Worm (Caenorhabditis elegans) whole organism, L4 larva: ENCODE measurements around the gene C18H7.1.

Experiments used
- D1046.2 ChIP-seq: fragments of 200-800 bp; sonication (Bioruptor generic); IDR thresholded peaks from 2 replicates; pipeline ENCODE4 v1.3.6; 2022; ENCODE audit warnings: missing genetic modification characterization, missing compliant biosample characterization
- R02D3.7 ChIP-seq: fragments of 150-350 bp; sonication (generic microtip); optimal IDR thresholded peaks from 3 replicates; lab custom pipeline; 2014; ENCODE audit warnings: missing biosample characterization, missing genetic modification characterization
- aha-1 ChIP-seq: fragments of 150-350 bp; peaks from one replicate; lab custom pipeline; 2014; ENCODE audit warnings: missing biosample characterization, missing genetic modification characterization
- attf-4 ChIP-seq: sonication (generic microtip); optimal IDR thresholded peaks from 3 replicates; lab custom pipeline; 2017; ENCODE audit warnings: missing biosample characterization, missing genetic modification characterization
- ceh-28 ChIP-seq: fragments of 150-350 bp; optimal IDR thresholded peaks from 2 replicates; lab custom pipeline; 2014; ENCODE audit warnings: missing biosample characterization, missing genetic modification reagents, missing genetic modification characterization
- ceh-44 ChIP-seq: fragments of 200-800 bp; sonication (Bioruptor generic); IDR thresholded peaks from 2 replicates; pipeline ENCODE4 v1.3.6; 2022; ENCODE audit warnings: missing genetic modification reagents, missing genetic modification characterization, missing compliant biosample characterization
- ceh-82 ChIP-seq: sonication (generic microtip); optimal IDR thresholded peaks from 2 replicates; lab custom pipeline; 2017; ENCODE audit warnings: missing biosample characterization, missing genetic modification characterization
- daf-16 ChIP-seq, 3 experiments: sonication (generic microtip); optimal IDR thresholded peaks; 2 replicates each; lab custom pipeline; 2016 to 2017; ENCODE audit warnings: missing genetic modification characterization in 3 of 3, missing genetic modification reagents in 3 of 3, mild to moderate bottlenecking in 2 of 3, missing compliant biosample characterization in 2 of 3, missing biosample characterization in 1 of 3, moderate library complexity in 1 of 3
- daf-8 ChIP-seq: fragments of 200-800 bp; sonication (Bioruptor generic); IDR thresholded peaks from 2 replicates; pipeline ENCODE4 v1.3.6; 2022; ENCODE audit warnings: missing genetic modification characterization, missing compliant biosample characterization
- dmd-6 ChIP-seq: fragments of 200-800 bp; sonication (Bioruptor generic); IDR thresholded peaks from 2 replicates; pipeline ENCODE4 v1.3.6; 2022; ENCODE audit warnings: missing genetic modification reagents, missing genetic modification characterization, missing compliant biosample characterization
- dve-1 ChIP-seq: sonication (generic microtip); optimal IDR thresholded peaks from 2 replicates; lab custom pipeline; 2017; ENCODE audit warnings: antibody characterized with exemption, mild to moderate bottlenecking, missing genetic modification characterization, missing compliant biosample characterization; ENCODE audit not compliant: insufficient read depth
- fos-1 ChIP-seq: fragments of 150-350 bp; optimal IDR thresholded peaks from 2 replicates; lab custom pipeline; 2014; ENCODE audit warnings: missing biosample characterization, missing genetic modification characterization
- hlh-30 ChIP-seq: sonication (generic microtip); optimal IDR thresholded peaks from 2 replicates; lab custom pipeline; 2017; ENCODE audit warnings: antibody characterized with exemption, mild to moderate bottlenecking, missing genetic modification characterization, missing compliant biosample characterization; ENCODE audit not compliant: insufficient read depth
- lin-29 ChIP-seq: fragments of 200-800 bp; sonication (Bioruptor generic); IDR thresholded peaks from 2 replicates; pipeline ENCODE4 v1.3.6; 2022; ENCODE audit warnings: missing genetic modification reagents, missing genetic modification characterization, missing compliant biosample characterization
- lin-39 ChIP-seq: fragments of 150-350 bp; optimal IDR thresholded peaks from 2 replicates; lab custom pipeline; 2014; ENCODE audit warnings: missing biosample characterization, missing genetic modification reagents, missing genetic modification characterization
- lir-3 ChIP-seq: sonication (generic microtip); optimal IDR thresholded peaks from 2 replicates; lab custom pipeline; 2016; ENCODE audit warnings: mild to moderate bottlenecking, missing genetic modification characterization, missing compliant biosample characterization
- mep-1 ChIP-seq: fragments of 150-350 bp; sonication (generic microtip); optimal IDR thresholded peaks from 3 replicates; lab custom pipeline; 2014; ENCODE audit warnings: missing biosample characterization, missing genetic modification characterization
- mes-2 ChIP-seq: sonication (generic microtip); optimal IDR thresholded peaks from 2 replicates; lab custom pipeline; 2016; ENCODE audit warnings: missing genotype, mild to moderate bottlenecking, missing genetic modification characterization, missing compliant biosample characterization; ENCODE audit not compliant: poor library complexity, severe bottlenecking
- nhr-10 ChIP-seq: fragments of 150-350 bp; optimal IDR thresholded peaks from 2 replicates; lab custom pipeline; 2014; ENCODE audit warnings: missing biosample characterization, missing genetic modification characterization
- nhr-237 ChIP-seq: sonication (generic microtip); optimal IDR thresholded peaks from 2 replicates; lab custom pipeline; 2017; ENCODE audit warnings: missing biosample characterization, missing genetic modification characterization
- nhr-41 ChIP-seq: fragments of 200-800 bp; sonication (Bioruptor generic); IDR thresholded peaks from 2 replicates; pipeline ENCODE4 v1.3.6; 2022; ENCODE audit warnings: missing genetic modification reagents, missing genetic modification characterization, missing compliant biosample characterization
- nhr-42 ChIP-seq: fragments of 200-800 bp; sonication (Bioruptor generic); IDR thresholded peaks from 2 replicates; pipeline ENCODE4 v1.3.6; 2022; ENCODE audit warnings: missing genetic modification characterization, missing compliant biosample characterization
- nhr-77 ChIP-seq: fragments of 150-350 bp; optimal IDR thresholded peaks from 2 replicates; lab custom pipeline; 2014; ENCODE audit warnings: missing biosample characterization, missing genetic modification characterization
- pha-4 ChIP-seq, 2 experiments: fragments of 150-350 bp in 1 of 2; fragments of 200-800 bp in 1 of 2; sonication (Bioruptor generic) in 1 of 2; IDR thresholded peaks in 1 of 2; optimal IDR thresholded peaks in 1 of 2; 2 replicates each; pipeline versions ENCODE4 v1.3.6 to Lab custom; 2014 to 2022; ENCODE audit warnings: missing genetic modification characterization in 2 of 2, missing genetic modification reagents in 2 of 2, missing biosample characterization in 1 of 2, missing compliant biosample characterization in 1 of 2
- rbr-2 ChIP-seq: sonication (generic microtip); optimal IDR thresholded peaks from 2 replicates; lab custom pipeline; 2016; ENCODE audit warnings: missing genotype, missing genetic modification characterization, missing compliant biosample characterization
- set-16 ChIP-seq: fragments of 200-800 bp; sonication (Bioruptor generic); IDR thresholded peaks from 2 replicates; pipeline ENCODE4 v1.3.6; 2022; ENCODE audit warnings: missing genetic modification reagents, missing genetic modification characterization, missing compliant biosample characterization
- skn-1 ChIP-seq: fragments of 150-350 bp; optimal IDR thresholded peaks from 2 replicates; lab custom pipeline; 2014; ENCODE audit warnings: missing biosample characterization, missing genetic modification characterization
- snpc-4 ChIP-seq: fragments of 150-350 bp; optimal IDR thresholded peaks from 2 replicates; lab custom pipeline; 2014; ENCODE audit warnings: missing biosample characterization, missing genetic modification characterization
- unc-62 ChIP-seq, 3 experiments: fragments of 150-350 bp in 1 of 3; sonication (generic microtip); optimal IDR thresholded peaks in 2 of 3; peaks in 1 of 3; 1 replicate in 1 of 3; 2 replicates in 2 of 3; lab custom pipeline; 2014 to 2017; ENCODE audit warnings: missing biosample characterization in 3 of 3, missing genetic modification characterization in 3 of 3, missing genetic modification reagents in 3 of 3, missing genotype in 1 of 3
- vab-7 ChIP-seq: fragments of 200-800 bp; sonication (Bioruptor generic); IDR thresholded peaks from 2 replicates; pipeline ENCODE4 v1.3.6; 2022; ENCODE audit warnings: missing genetic modification reagents, missing genetic modification characterization, missing compliant biosample characterization
- zfp-3 ChIP-seq: fragments of 200-800 bp; sonication (Bioruptor generic); conservative IDR thresholded peaks from 2 replicates; pipeline ENCODE4 v1.3.6; 2022; ENCODE audit warnings: missing genetic modification reagents, missing genetic modification characterization, missing compliant biosample characterization
- zip-2 ChIP-seq: fragments of 150-350 bp; optimal IDR thresholded peaks from 2 replicates; lab custom pipeline; 2014; ENCODE audit warnings: missing biosample characterization, missing genetic modification characterization
- ztf-11 ChIP-seq: fragments of 150-350 bp; optimal IDR thresholded peaks from 2 replicates; lab custom pipeline; 2014; ENCODE audit warnings: missing biosample characterization, missing genetic modification characterization
- ztf-7 ChIP-seq: fragments of 150-350 bp; optimal IDR thresholded peaks from 2 replicates; lab custom pipeline; 2014; ENCODE audit warnings: missing biosample characterization, missing genetic modification characterization

Gene C18H7.1

DNA sequence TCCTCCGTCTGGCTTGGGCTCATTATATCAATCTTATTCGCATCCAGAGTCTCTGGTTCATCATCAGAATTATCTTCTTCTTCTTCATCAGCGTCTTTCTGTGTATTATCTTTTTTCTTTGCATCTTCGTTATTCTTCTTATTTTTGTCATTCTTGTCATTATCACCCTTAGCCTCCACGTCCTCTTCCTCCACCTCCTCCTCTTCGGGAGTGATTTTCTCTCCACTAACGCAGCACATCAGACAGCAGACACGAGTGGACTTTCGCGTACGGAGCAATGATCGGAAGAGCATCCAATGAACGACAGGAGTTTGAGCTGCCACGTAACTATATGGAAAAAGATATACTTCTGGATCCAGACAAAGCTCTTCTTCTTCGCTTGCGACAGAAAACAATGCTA is 31.3 kb upstream of the C18H7.1 start:
- TF ChIP-seq unc-62 (GFP tag; optimal IDR thresholded peaks at IDR 0.05 in 1 of 2; lab: Kevin White, UChicago) (peak in 1 of 2 experiments; percentile 59), unc-62 (tag; optimal IDR thresholded peaks at IDR 0.05; lab: Kevin White, UChicago) (no peak), skn-1 (tag; lab: Kevin White, UChicago) (no peak)

ce11 chrIV:587729-588128 is 27.6 kb upstream of the C18H7.1 start, which contains the start of gene C18H7.12:
C18H7.12 (minus strand) TSS chrIV:587829.
- TF ChIP-seq pha-4 (GFP tag; IDR thresholded peaks at IDR 0.05; lab: Robert Waterston, UW) (no peak), pha-4 (tag; optimal IDR thresholded peaks at IDR 0.05; lab: Kevin White, UChicago) (no peak), attf-4 (tag; lab: Kevin White, UChicago) (no peak), ztf-11 (tag; lab: Kevin White, UChicago) (no peak), unc-62 (GFP tag; optimal IDR thresholded peaks at IDR 0.05 in 1 of 2; lab: Kevin White, UChicago) (no peak), unc-62 (tag; optimal IDR thresholded peaks at IDR 0.05; lab: Kevin White, UChicago) (no peak), mes-2 (tag; lab: Kevin White, UChicago) (no peak), ztf-7 (tag; lab: Kevin White, UChicago) (no peak)

- TF ChIP-seq fos-1 (tag; lab: Kevin White, UChicago): no peak
- no peak for TF ChIP-seq daf-8 (GFP tag; lab: Robert Waterston, UW)
- TF ChIP-seq set-16: 0 out of 2 replicates have a peak, but pooled peaks have one; percentile 7
Measured at ce11 chrIV:592382-592781, 23.0 kb upstream of the C18H7.1 start, which contains the start of gene C18H7.6. C18H7.6 (minus strand) TSS chrIV:592485.

ce11 chrIV:593029-593428 is 22.3 kb upstream of the C18H7.1 start, which contains the start of gene C18H7.4:
C18H7.4 (plus strand) TSS chrIV:593329.
- no peak for TF ChIP-seq ceh-44
- no peak for TF ChIP-seq snpc-4 (tag; lab: Kevin White, UChicago)

ce11 chrIV:594840-595239 is 20.5 kb upstream of the C18H7.1 start:
- TF ChIP-seq aha-1 (tag; lab: Kevin White, UChicago): peak; percentile 92
- peak; percentile 69 for TF ChIP-seq set-16
- no peak for TF ChIP-seq D1046.2 (GFP tag; lab: Robert Waterston, UW)
- no peak for TF ChIP-seq dve-1 (tag; lab: Kevin White, UChicago)

- peak; percentile 27; the same call in 1 of the 2 replicates for TF ChIP-seq dmd-6
- no peak for TF ChIP-seq vab-7 (GFP tag; lab: Robert Waterston, UW)
- TF ChIP-seq daf-16 (GFP tag; optimal IDR thresholded peaks at IDR 0.05; lab: Kevin White, UChicago): no peak
- peak; percentile 31 for TF ChIP-seq daf-16 (tag; optimal IDR thresholded peaks at IDR 0.05; lab: Kevin White, UChicago)
Measured at ce11 chrIV:596292-596952, 18.9 kb upstream of the C18H7.1 start, which contains the start of the genes C18H7.7 and C18H7.11. C18H7.7 (minus strand) TSS chrIV:596392. C18H7.11 (plus strand) TSS chrIV:596902.

- no peak for TF ChIP-seq rbr-2 (tag; lab: Kevin White, UChicago)
- no peak for TF ChIP-seq mep-1 (tag; lab: Kevin White, UChicago)
- no peak for TF ChIP-seq lir-3
- no peak for TF ChIP-seq lin-29 (GFP tag; lab: Robert Waterston, UW)
- no peak for TF ChIP-seq R02D3.7 (tag; lab: Kevin White, UChicago)
- no peak for TF ChIP-seq ceh-82 (tag; lab: Kevin White, UChicago)
- TF ChIP-seq nhr-237: no peak
- TF ChIP-seq nhr-41: no peak
- TF ChIP-seq hlh-30 (tag; lab: Kevin White, UChicago): no peak
- TF ChIP-seq nhr-77 (tag; lab: Kevin White, UChicago): no peak
- TF ChIP-seq zip-2: no peak
- no peak for TF ChIP-seq nhr-10 (tag; lab: Kevin White, UChicago)
- no peak for TF ChIP-seq zfp-3
- TF ChIP-seq nhr-42 (GFP tag; lab: Robert Waterston, UW): no peak
- no peak for TF ChIP-seq mes-2 (tag; lab: Kevin White, UChicago)
- no peak for TF ChIP-seq lin-39 (tag; lab: Kevin White, UChicago)
- no peak for TF ChIP-seq ceh-28 (tag; lab: Kevin White, UChicago)
Measured at ce11 chrIV:601595-601994, 13.7 kb upstream of the C18H7.1 start, which contains the start of gene srt-59. srt-59 (minus strand) TSS chrIV:601695.
